Fruit fly (Drosophila melanogaster): ENCODE results near the gene Sfp24C1.

The Sfp24C1 gene

DNA sequence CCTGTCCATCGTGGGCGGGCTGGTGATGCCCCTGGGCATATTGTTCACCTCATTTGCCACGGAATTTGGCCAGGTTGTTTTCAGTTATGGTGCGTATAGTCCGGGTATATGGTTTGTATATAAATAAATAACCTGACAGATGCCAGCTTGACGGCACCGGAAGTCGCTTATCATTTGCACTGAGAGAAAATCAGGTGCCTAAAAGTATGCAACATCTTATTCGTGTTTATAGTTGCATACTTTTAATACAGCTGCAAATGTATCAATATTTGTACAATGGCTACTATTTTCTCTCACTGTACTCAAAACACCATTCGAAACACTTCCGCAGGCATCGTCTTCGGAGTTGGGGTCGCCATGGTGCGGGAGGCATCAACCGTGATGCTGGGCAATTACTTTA lies 48.2 kb downstream of the Sfp24C1 start (continued):
- TF ChIP-seq CG13424 (tag; optimal IDR thresholded peaks at IDR 0.05) (peak; percentile 2), sd (tag; optimal IDR thresholded peaks at IDR 0.05) (no peak), grau (tag; optimal IDR thresholded peaks at IDR 0.05) (no peak), CG11696 (GFP tag; IDR thresholded peaks at IDR 0.05) (no peak), CG6813 (GFP tag; optimal IDR thresholded peaks at IDR 0.05) (no peak), Neu2 (GFP tag; optimal IDR thresholded peaks at IDR 0.05; ENCODE audit: borderline replicate concordance) (no peak), C15 (GFP tag; IDR thresholded peaks at IDR 0.05) (no peak), pzg (GFP tag; optimal IDR thresholded peaks at IDR 0.05) (no peak), GATAe (GFP tag; conservative IDR thresholded peaks at IDR 0.05) (no peak), tx (GFP tag; optimal IDR thresholded peaks at IDR 0.05) (no peak), al (GFP tag; IDR thresholded peaks at IDR 0.05) (no peak), CG10654 (GFP tag; optimal IDR thresholded peaks at IDR 0.05) (no peak), btn (GFP tag; optimal IDR thresholded peaks at IDR 0.05) (no peak), CG17328 (GFP tag; IDR thresholded peaks at IDR 0.05) (no peak), CG30431 (GFP tag; optimal IDR thresholded peaks at IDR 0.05) (no peak), emc (GFP tag; optimal IDR thresholded peaks at IDR 0.05) (no peak), Lhr (GFP tag; optimal IDR thresholded peaks at IDR 0.05) (no peak), Eip74EF (GFP tag; optimal IDR thresholded peaks at IDR 0.05) (no peak), sob (GFP tag; IDR thresholded peaks at IDR 0.05) (peak; percentile 46; the same call in 1 of the 2 replicates), Fer3 (tag; optimal IDR thresholded peaks at IDR 0.05) (peak; percentile 13), CG2202 (tag; optimal IDR thresholded peaks at IDR 0.05) (no peak), CG7271 (tag; optimal IDR thresholded peaks at IDR 0.05) (no peak), Opbp (GFP tag; IDR thresholded peaks at IDR 0.05; ENCODE audit: partially characterized antibody) (no peak), kay (GFP tag; optimal IDR thresholded peaks at IDR 0.05) (no peak), CG14860 (GFP tag; IDR thresholded peaks at IDR 0.05; ENCODE audit: partially characterized antibody) (no peak), tin (GFP tag; optimal IDR thresholded peaks at IDR 0.05) (no peak), CG3847 (GFP tag; IDR thresholded peaks at IDR 0.05) (0 out of 2 replicates have a peak, but pooled peaks have one; percentile 9), prd (optimal IDR thresholded peaks at IDR 0.05) (no peak), prd (GFP tag; IDR thresholded peaks at IDR 0.05) (no peak), slp2 (GFP tag; optimal IDR thresholded peaks at IDR 0.05) (no peak), odd (GFP tag; optimal IDR thresholded peaks at IDR 0.05) (peak; percentile 7), CG11560 (tag; IDR thresholded peaks at IDR 0.05) (no peak), ind (GFP tag; optimal IDR thresholded peaks at IDR 0.05) (no peak), CG8478 (optimal IDR thresholded peaks at IDR 0.05) (peak; percentile 33), Usf (GFP tag; optimal IDR thresholded peaks at IDR 0.05) (no peak), CG8089 (GFP tag; optimal IDR thresholded peaks at IDR 0.05) (no peak), sr (GFP tag; IDR thresholded peaks at IDR 0.05) (no peak), Dref (GFP tag; IDR thresholded peaks at IDR 0.05) (no peak), pita (GFP tag; optimal IDR thresholded peaks at IDR 0.05) (no peak), CG2116 (GFP tag; optimal IDR thresholded peaks at IDR 0.05) (no peak), h (optimal IDR thresholded peaks at IDR 0.05) (no peak), CG43689 (GFP tag; IDR thresholded peaks at IDR 0.05) (0 out of 2 replicates have a peak, but pooled peaks have one; percentile 22), CG11093 (GFP tag; IDR thresholded peaks at IDR 0.05) (no peak), en (GFP tag; optimal IDR thresholded peaks at IDR 0.05) (no peak), Sry-β (GFP tag; optimal IDR thresholded peaks at IDR 0.05) (no peak), Sox102F (GFP tag; optimal IDR thresholded peaks at IDR 0.05) (no peak), NfI (GFP tag; optimal IDR thresholded peaks at IDR 0.05) (peak; percentile 51), CG18262 (tag; optimal IDR thresholded peaks at IDR 0.05) (no peak), CG6654 (GFP tag; optimal IDR thresholded peaks at IDR 0.05) (no peak), CG2712 (tag; optimal IDR thresholded peaks at IDR 0.05) (no peak), Elba2 (GFP tag; optimal IDR thresholded peaks at IDR 0.05) (no peak), nerfin-1 (tag; optimal IDR thresholded peaks at IDR 0.05) (no peak), CG7556 (GFP tag; optimal IDR thresholded peaks at IDR 0.05) (no peak)
